Fruit fly (Drosophila melanogaster): ENCODE measurements around the gene CG46435.

Gene CG46435

dm6 chr3L:19590422-19590821 lies 45.5 kb downstream of the CG46435 start, which contains the start of gene CG14100 (continued):
- peak; percentile 99 for TF ChIP-seq D19B (GFP tag; optimal IDR thresholded peaks at IDR 0.05)
- TF ChIP-seq Mrtf (GFP tag; IDR thresholded peaks at IDR 0.05) = peak; percentile 100
- TF ChIP-seq CG32772 (GFP tag; IDR thresholded peaks at IDR 0.05) = peak; percentile 100
- TF ChIP-seq CG1603 (tag; optimal IDR thresholded peaks at IDR 0.05) = peak; percentile 99
- TF ChIP-seq CG12391 (tag; optimal IDR thresholded peaks at IDR 0.05) = peak; percentile 100
- peak; percentile 100 for TF ChIP-seq CG12744 (GFP tag; optimal IDR thresholded peaks at IDR 0.05)
- TF ChIP-seq CG7839 (tag; optimal IDR thresholded peaks at IDR 0.05) = peak; percentile 100
- TF ChIP-seq CG2129 (GFP tag; IDR thresholded peaks at IDR 0.05; ENCODE audit: partially characterized antibody) = no peak
- peak; percentile 100 for TF ChIP-seq CG12236 (GFP tag; optimal IDR thresholded peaks at IDR 0.05)
- peak; percentile 100 for TF ChIP-seq Oli (tag; optimal IDR thresholded peaks at IDR 0.05)
- TF ChIP-seq schlank (tag; optimal IDR thresholded peaks at IDR 0.05) = peak; percentile 100
- TF ChIP-seq slou (GFP tag; optimal IDR thresholded peaks at IDR 0.05) = peak; percentile 100
- peak; percentile 98 for TF ChIP-seq ftz-f1 (GFP tag; optimal IDR thresholded peaks at IDR 0.05)
- TF ChIP-seq CG15269 (tag; optimal IDR thresholded peaks at IDR 0.05) = peak; percentile 100
- peak; percentile 100 for TF ChIP-seq CG17612 (GFP tag; IDR thresholded peaks at IDR 0.05)
- no peak for TF ChIP-seq hth (optimal IDR thresholded peaks at IDR 0.05)
- TF ChIP-seq CoRest (tag; optimal IDR thresholded peaks at IDR 0.05) = peak; percentile 100
- peak; percentile 100 for TF ChIP-seq CG10959 (GFP tag; IDR thresholded peaks at IDR 0.05)
- peak; percentile 100 for TF ChIP-seq ERR (GFP tag; optimal IDR thresholded peaks at IDR 0.05)
- peak; percentile 100 for TF ChIP-seq eyg (GFP tag; optimal IDR thresholded peaks at IDR 0.05)
- peak; percentile 100 for TF ChIP-seq bowl (GFP tag; IDR thresholded peaks at IDR 0.05)
- TF ChIP-seq CG16813 (GFP tag; IDR thresholded peaks at IDR 0.05; ENCODE audit: partially characterized antibody) = no peak
- peak; percentile 100 for TF ChIP-seq CG3065 (GFP tag; optimal IDR thresholded peaks at IDR 0.05)
- TF ChIP-seq gsb (GFP tag; IDR thresholded peaks at IDR 0.05) = peak; percentile 100
- peak; percentile 100 for TF ChIP-seq Ptx1 (GFP tag; IDR thresholded peaks at IDR 0.05)
- TF ChIP-seq Hr3 (GFP tag; optimal IDR thresholded peaks at IDR 0.05) = peak; percentile 100
- TF ChIP-seq Ets65A (GFP tag) = peak; percentile 100
- TF ChIP-seq Mad (GFP tag; optimal IDR thresholded peaks at IDR 0.05) = peak; percentile 100
- peak; percentile 100 for TF ChIP-seq al (GFP tag; IDR thresholded peaks at IDR 0.05)
- TF ChIP-seq CG12104 (GFP tag; optimal IDR thresholded peaks at IDR 0.05) = peak; percentile 100

All from whole organism, embryonic.